Worm (Caenorhabditis elegans) whole organism, young adult: ENCODE data around the gene T26H5.9.

Source experiments
- B0261.1 ChIP-seq: sonication (generic microtip); optimal IDR thresholded peaks from 2 replicates; lab custom pipeline; 2016; ENCODE audit warnings: mild to moderate bottlenecking, missing genetic modification characterization, moderate library complexity, missing compliant biosample characterization
- B0336.3 ChIP-seq: fragments of 200-800 bp; sonication (Bioruptor generic); IDR thresholded peaks from 2 replicates; pipeline ENCODE4 v1.3.6; 2022; ENCODE audit warnings: missing genetic modification characterization, missing compliant biosample characterization
- F22D6.2 ChIP-seq: sonication (generic microtip); optimal IDR thresholded peaks from 2 replicates; lab custom pipeline; 2016; ENCODE audit warnings: mild to moderate bottlenecking, missing genetic modification characterization, missing compliant biosample characterization
- F23B12.7 ChIP-seq: sonication (generic microtip); optimal IDR thresholded peaks from 2 replicates; lab custom pipeline; 2017; ENCODE audit warnings: missing genetic modification characterization, mild to moderate bottlenecking, missing compliant biosample characterization, antibody characterized with exemption, moderate library complexity; ENCODE audit not compliant: insufficient read depth
- F39B2.1 ChIP-seq: fragments of 200-800 bp; sonication (Bioruptor generic); IDR thresholded peaks from 2 replicates; pipeline ENCODE4 v1.3.6; 2022; ENCODE audit warnings: missing genetic modification reagents, missing genetic modification characterization, missing compliant biosample characterization
- F57C9.4 ChIP-seq: sonication (generic microtip); optimal IDR thresholded peaks from 2 replicates; lab custom pipeline; 2017; ENCODE audit warnings: mild to moderate bottlenecking, missing genetic modification characterization, missing compliant biosample characterization
- K12H6.12 ChIP-seq: fragments of 200-800 bp; sonication (Bioruptor generic); optimal IDR thresholded peaks from 2 replicates; lab custom pipeline; 2018; ENCODE audit warnings: mild to moderate bottlenecking, missing genetic modification characterization, missing compliant biosample characterization
- Y53G8AR.9 ChIP-seq: fragments of 200-800 bp; sonication (Bioruptor generic); conservative IDR thresholded peaks from 2 replicates; pipeline ENCODE4 v1.3.6; 2022; ENCODE audit warnings: missing genetic modification reagents, missing genetic modification characterization, missing compliant biosample characterization
- Y56A3A.18 ChIP-seq: fragments of 200-800 bp; sonication (Bioruptor generic); IDR thresholded peaks from 2 replicates; pipeline ENCODE4 v1.3.6; 2022; ENCODE audit warnings: missing genetic modification reagents, missing genetic modification characterization, missing compliant biosample characterization
- Y79H2A.3 ChIP-seq: fragments of 200-800 bp; sonication (Bioruptor generic); conservative IDR thresholded peaks from 2 replicates; pipeline ENCODE4 v1.3.6; 2022; ENCODE audit warnings: missing genetic modification reagents, missing genetic modification characterization, missing compliant biosample characterization
- ama-1 ChIP-seq, 3 experiments: fragments of 150-350 bp in 1 of 3; sonication (generic microtip) in 2 of 3; optimal IDR thresholded peaks; 2 replicates each; lab custom pipeline; 2014 to 2018; ENCODE audit warnings: missing biosample characterization in 2 of 3, missing genetic modification characterization in 2 of 3, missing genetic modification reagents in 2 of 3
- atf-7 ChIP-seq: sonication (generic microtip); optimal IDR thresholded peaks from 2 replicates; lab custom pipeline; 2017; ENCODE audit warnings: mild to moderate bottlenecking, missing genetic modification characterization, missing compliant biosample characterization
- athp-1 ChIP-seq: sonication (generic microtip); optimal IDR thresholded peaks from 2 replicates; lab custom pipeline; 2017; ENCODE audit warnings: mild to moderate bottlenecking, missing genetic modification characterization, missing compliant biosample characterization
- attf-3 ChIP-seq: fragments of 200-800 bp; sonication (Bioruptor generic); conservative IDR thresholded peaks from 2 replicates; pipeline ENCODE4 v1.3.6; 2022; ENCODE audit warnings: missing genetic modification reagents, missing genetic modification characterization, missing compliant biosample characterization
- attf-5 ChIP-seq: fragments of 200-800 bp; sonication (Bioruptor generic); optimal IDR thresholded peaks from 2 replicates; lab custom pipeline; 2018; ENCODE audit warnings: mild to moderate bottlenecking, missing genetic modification characterization, missing compliant biosample characterization
- attf-6 ChIP-seq: fragments of 200-800 bp; sonication (Bioruptor generic); IDR thresholded peaks from 2 replicates; pipeline ENCODE4 v1.3.6; 2022; ENCODE audit warnings: missing genetic modification reagents, missing genetic modification characterization, missing compliant biosample characterization
- bed-2 ChIP-seq: fragments of 200-800 bp; sonication (Bioruptor generic); IDR thresholded peaks from 2 replicates; pipeline ENCODE4 v1.3.6; 2022; ENCODE audit warnings: missing genetic modification reagents, missing genetic modification characterization, missing compliant biosample characterization
- ceh-100 ChIP-seq: fragments of 200-800 bp; sonication (Bioruptor generic); IDR thresholded peaks from 2 replicates; pipeline ENCODE4 v1.3.6; 2022; ENCODE audit warnings: missing genetic modification reagents, missing genetic modification characterization, missing compliant biosample characterization
- ceh-40 ChIP-seq: fragments of 200-800 bp; sonication (Bioruptor generic); IDR thresholded peaks from 2 replicates; pipeline ENCODE4 v1.3.6; 2022; ENCODE audit warnings: missing genetic modification characterization, missing compliant biosample characterization
- chd-7 ChIP-seq: sonication (generic microtip); optimal IDR thresholded peaks from 2 replicates; lab custom pipeline; 2016; ENCODE audit warnings: mild to moderate bottlenecking, missing genetic modification characterization, moderate library complexity, missing compliant biosample characterization
- die-1 ChIP-seq: sonication (generic microtip); optimal IDR thresholded peaks from 2 replicates; lab custom pipeline; 2016; ENCODE audit warnings: missing genotype, mild to moderate bottlenecking, missing genetic modification characterization, missing compliant biosample characterization
- ekl-4 ChIP-seq: fragments of 200-800 bp; sonication (Bioruptor generic); IDR thresholded peaks from 2 replicates; pipeline ENCODE4 v1.3.6; 2022; ENCODE audit warnings: missing genetic modification reagents, missing genetic modification characterization, missing compliant biosample characterization
- ets-4 ChIP-seq: fragments of 200-800 bp; sonication (Bioruptor generic); optimal IDR thresholded peaks from 2 replicates; lab custom pipeline; 2018; ENCODE audit warnings: mild to moderate bottlenecking, missing genetic modification characterization, missing compliant biosample characterization
- him-1 ChIP-seq: sonication (generic microtip); optimal IDR thresholded peaks from 2 replicates; lab custom pipeline; 2016; ENCODE audit warnings: missing genotype, missing genetic modification reagents, missing genetic modification characterization, missing compliant biosample characterization
- hlh-12 ChIP-seq: sonication (generic microtip); optimal IDR thresholded peaks from 2 replicates; lab custom pipeline; 2016; ENCODE audit warnings: missing genetic modification characterization, missing compliant biosample characterization
- hmg-1.2 ChIP-seq: fragments of 200-800 bp; sonication (Bioruptor generic); IDR thresholded peaks from 2 replicates; pipeline ENCODE4 v1.3.6; 2022; ENCODE audit warnings: missing genetic modification reagents, missing genetic modification characterization, missing compliant biosample characterization
- hrde-1 ChIP-seq: sonication (generic microtip); optimal IDR thresholded peaks from 2 replicates; lab custom pipeline; 2016; ENCODE audit warnings: missing genetic modification characterization, mild to moderate bottlenecking, missing compliant biosample characterization, moderate library complexity, missing genotype, missing genetic modification reagents, borderline replicate concordance
- hsf-1 ChIP-seq: fragments of 200-800 bp; sonication (Bioruptor generic); IDR thresholded peaks from 2 replicates; pipeline ENCODE4 v1.3.6; 2022; ENCODE audit warnings: missing genetic modification reagents, missing genetic modification characterization, missing compliant biosample characterization
- lin-35 ChIP-seq, 3 experiments: fragments of 150-350 bp in 2 of 3; sonication (generic microtip) in 1 of 3; optimal IDR thresholded peaks; 2 replicates each; lab custom pipeline; 2014 to 2018; ENCODE audit warnings: missing biosample characterization in 3 of 3, missing genetic modification characterization in 3 of 3, missing genetic modification reagents in 3 of 3
- madf-3 ChIP-seq: fragments of 200-800 bp; sonication (Bioruptor generic); IDR thresholded peaks from 2 replicates; pipeline ENCODE4 v1.3.6; 2022; ENCODE audit warnings: missing genetic modification reagents, missing genetic modification characterization, missing compliant biosample characterization
- madf-6 ChIP-seq: fragments of 200-800 bp; sonication (Bioruptor generic); IDR thresholded peaks from 2 replicates; pipeline ENCODE4 v1.3.6; 2022; ENCODE audit warnings: missing genetic modification reagents, missing genetic modification characterization, missing compliant biosample characterization
- madf-8 ChIP-seq: fragments of 200-800 bp; sonication (Bioruptor generic); conservative IDR thresholded peaks from 2 replicates; pipeline ENCODE4 v1.3.6; 2022; ENCODE audit warnings: missing genetic modification reagents, missing genetic modification characterization, missing compliant biosample characterization
- mel-28 ChIP-seq: sonication (generic microtip); optimal IDR thresholded peaks from 2 replicates; lab custom pipeline; 2016; ENCODE audit warnings: borderline replicate concordance, mild to moderate bottlenecking, missing genetic modification characterization, missing compliant biosample characterization
- nfya-1 ChIP-seq: sonication (generic microtip); optimal IDR thresholded peaks from 2 replicates; lab custom pipeline; 2017; ENCODE audit warnings: antibody characterized with exemption, missing compliant biosample characterization, missing genetic modification characterization, borderline replicate concordance; ENCODE audit not compliant: insufficient read depth
- nhr-120 ChIP-seq: fragments of 200-800 bp; sonication (Bioruptor generic); IDR thresholded peaks from 2 replicates; pipeline ENCODE4 v1.3.6; 2022; ENCODE audit warnings: missing genetic modification characterization, missing compliant biosample characterization
- nhr-27 ChIP-seq: fragments of 200-800 bp; sonication (Bioruptor generic); optimal IDR thresholded peaks from 2 replicates; lab custom pipeline; 2018; ENCODE audit warnings: mild to moderate bottlenecking, missing genetic modification characterization, moderate library complexity, missing compliant biosample characterization
- nhr-90 ChIP-seq: sonication (generic microtip); optimal IDR thresholded peaks from 2 replicates; lab custom pipeline; 2016; ENCODE audit warnings: missing genotype, mild to moderate bottlenecking, missing genetic modification characterization, missing compliant biosample characterization
- pbrm-1 ChIP-seq: fragments of 200-800 bp; sonication (Bioruptor generic); IDR thresholded peaks from 2 replicates; pipeline ENCODE4 v1.3.6; 2022; ENCODE audit warnings: missing genetic modification reagents, missing genetic modification characterization, missing compliant biosample characterization
- rec-8 ChIP-seq, 2 experiments: sonication (generic microtip); optimal IDR thresholded peaks; 2 replicates each; lab custom pipeline; 2016; ENCODE audit warnings: mild to moderate bottlenecking in 2 of 2, missing genetic modification characterization in 2 of 2, missing genetic modification reagents in 2 of 2, missing genotype in 2 of 2, missing biosample characterization in 1 of 2, missing compliant biosample characterization in 1 of 2, moderate library complexity in 1 of 2
- sdz-38 ChIP-seq: sonication (generic microtip); optimal IDR thresholded peaks from 2 replicates; lab custom pipeline; 2016; ENCODE audit warnings: missing genotype, missing genetic modification characterization, missing compliant biosample characterization
- sea-2 ChIP-seq: fragments of 200-800 bp; sonication (Bioruptor generic); IDR thresholded peaks from 2 replicates; pipeline ENCODE4 v1.3.6; 2022; ENCODE audit warnings: missing genetic modification characterization, missing compliant biosample characterization
- snpc-1.1 ChIP-seq: sonication (generic microtip); optimal IDR thresholded peaks from 2 replicates; lab custom pipeline; 2017; ENCODE audit warnings: missing genetic modification characterization, mild to moderate bottlenecking, missing compliant biosample characterization, antibody characterized with exemption, moderate library complexity, missing genotype, missing genetic modification reagents; ENCODE audit not compliant: insufficient read depth
- snpc-4 ChIP-seq, 5 experiments: fragments of 150-350 bp in 1 of 5; sonication (generic microtip) in 4 of 5; optimal IDR thresholded peaks; 2 replicates each; lab custom pipeline; 2014 to 2018; ENCODE audit warnings: missing genetic modification characterization in 5 of 5, missing biosample characterization in 3 of 5, antibody characterized with exemption in 2 of 5, mild to moderate bottlenecking in 2 of 5, missing compliant biosample characterization in 2 of 5, missing genotype in 2 of 5, moderate library complexity in 2 of 5, missing genetic modification reagents in 1 of 5
- sptf-2 ChIP-seq: fragments of 200-800 bp; sonication (Bioruptor generic); optimal IDR thresholded peaks from 2 replicates; lab custom pipeline; 2018; ENCODE audit warnings: mild to moderate bottlenecking, missing genetic modification characterization, missing compliant biosample characterization
- unc-130 ChIP-seq: sonication (generic microtip); optimal IDR thresholded peaks from 2 replicates; lab custom pipeline; 2016; ENCODE audit warnings: missing genetic modification reagents, missing genetic modification characterization, missing compliant biosample characterization
- zim-3 ChIP-seq: sonication (generic microtip); optimal IDR thresholded peaks from 2 replicates; lab custom pipeline; 2017; ENCODE audit warnings: mild to moderate bottlenecking, missing genetic modification characterization, moderate library complexity, missing compliant biosample characterization

T26H5.9 gene

DNA sequence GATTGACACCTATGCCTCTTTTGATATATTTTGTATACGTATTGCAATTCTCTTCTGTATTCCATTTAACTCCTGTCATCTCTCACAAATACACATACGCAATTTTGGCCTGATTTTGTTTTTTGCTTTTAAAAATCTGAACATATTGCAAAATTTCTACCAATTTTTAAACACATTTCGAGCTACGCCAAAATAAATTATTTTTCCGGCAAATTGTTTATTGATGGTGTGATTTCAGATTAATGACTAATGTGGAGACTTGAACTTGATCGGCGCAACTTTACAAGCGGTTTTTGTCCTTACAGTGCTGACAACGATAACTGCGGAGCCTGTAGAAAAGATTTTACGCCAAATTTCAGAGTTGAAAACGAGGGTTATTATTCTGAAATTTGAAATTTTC lies 47.6 kb upstream of the T26H5.9 start (continued):
- TF ChIP-seq mel-28 (tag; lab: Kevin White, UChicago): no peak
- no peak for TF ChIP-seq sdz-38 (tag; lab: Kevin White, UChicago)
- TF ChIP-seq K12H6.12: no peak
- TF ChIP-seq F39B2.1 (GFP tag; lab: Robert Waterston, UW): no peak
- no peak for TF ChIP-seq athp-1 (tag; lab: Kevin White, UChicago)
- no peak for TF ChIP-seq atf-7
- TF ChIP-seq ama-1 (optimal IDR thresholded peaks at IDR 0.05; lab: Kevin White, UChicago): no peak
- peak in 1 of 2 experiments; percentile 28 for TF ChIP-seq ama-1 (GFP tag; optimal IDR thresholded peaks at IDR 0.05; lab: Kevin White, UChicago)
- TF ChIP-seq ceh-40 (GFP tag; lab: Robert Waterston, UW): no peak
- TF ChIP-seq nhr-27 (tag; lab: Kevin White, UChicago): no peak
- no peak for TF ChIP-seq chd-7 (tag; lab: Kevin White, UChicago)
- peak; percentile 25; the same call in 1 of the 2 replicates for TF ChIP-seq pbrm-1 (GFP tag; lab: Robert Waterston, UW)
- TF ChIP-seq Y56A3A.18 (GFP tag; lab: Robert Waterston, UW): no peak
- TF ChIP-seq sea-2 (GFP tag; lab: Robert Waterston, UW): no peak
- TF ChIP-seq ceh-100 (GFP tag; lab: Robert Waterston, UW): no peak; the same call in 1 of the 2 replicates
- TF ChIP-seq F22D6.2 (tag; lab: Kevin White, UChicago): no peak
- peak; percentile 82 for TF ChIP-seq hrde-1 (tag; lab: Kevin White, UChicago)
- TF ChIP-seq madf-6 (GFP tag; lab: Robert Waterston, UW): peak; percentile 73
- TF ChIP-seq bed-2 (GFP tag; lab: Robert Waterston, UW): no peak
- no peak for TF ChIP-seq rec-8 (tag; optimal IDR thresholded peaks at IDR 0.05; lab: Kevin White, UChicago)
- peak; percentile 29 for TF ChIP-seq snpc-4 (GFP tag; optimal IDR thresholded peaks at IDR 0.05; lab: Kevin White, UChicago)
- TF ChIP-seq snpc-4 (tag; optimal IDR thresholded peaks at IDR 0.05; lab: Kevin White, UChicago): no peak
- TF ChIP-seq lin-35 (GFP tag; optimal IDR thresholded peaks at IDR 0.05; lab: Kevin White, UChicago): peak in 1 of 3 experiments; percentile 2
- no peak; the same call in 1 of the 2 replicates for TF ChIP-seq hmg-1.2
- TF ChIP-seq madf-8 (GFP tag; lab: Robert Waterston, UW): peak; percentile 34; the same call in 1 of the 2 replicates
- TF ChIP-seq hlh-12 (tag; lab: Kevin White, UChicago): no peak
- TF ChIP-seq ets-4: no peak
- peak; percentile 21; the same call in 1 of the 2 replicates for TF ChIP-seq Y79H2A.3 (GFP tag; lab: Robert Waterston, UW)
- peak; percentile 76 for TF ChIP-seq attf-6 (GFP tag; lab: Robert Waterston, UW)
- TF ChIP-seq F57C9.4: no peak
- no peak for TF ChIP-seq F23B12.7
- TF ChIP-seq ekl-4 (GFP tag; lab: Robert Waterston, UW): peak; percentile 67
- TF ChIP-seq zim-3 (tag; lab: Kevin White, UChicago): no peak
- no peak for TF ChIP-seq nhr-120
- TF ChIP-seq him-1: peak; percentile 37
- TF ChIP-seq attf-3 (GFP tag; lab: Robert Waterston, UW): no peak
- TF ChIP-seq nhr-90 (tag; lab: Kevin White, UChicago): no peak
- TF ChIP-seq B0336.3 (GFP tag; lab: Robert Waterston, UW): peak; percentile 72; the same call in 1 of the 2 replicates
- 0 out of 2 replicates have a peak, but pooled peaks have one; percentile 16 for TF ChIP-seq madf-3 (GFP tag; lab: Robert Waterston, UW)
- TF ChIP-seq hsf-1 (GFP tag; lab: Robert Waterston, UW): peak; percentile 83
- no peak for TF ChIP-seq unc-130 (GFP tag; lab: Kevin White, UChicago)
- TF ChIP-seq die-1: no peak
- no peak for TF ChIP-seq sptf-2
- peak; percentile 75 for TF ChIP-seq Y53G8AR.9 (GFP tag; lab: Robert Waterston, UW)
- peak; percentile 12 for TF ChIP-seq B0261.1 (tag; lab: Kevin White, UChicago)
- peak; percentile 34 for TF ChIP-seq snpc-1.1 (tag; lab: Kevin White, UChicago)
- no peak for TF ChIP-seq nfya-1 (tag; lab: Kevin White, UChicago)
- TF ChIP-seq attf-5 (GFP tag; lab: Kevin White, UChicago): no peak
